Fruit fly (Drosophila melanogaster): Measurements from ENCODE around the gene CG31371.

DNA sequence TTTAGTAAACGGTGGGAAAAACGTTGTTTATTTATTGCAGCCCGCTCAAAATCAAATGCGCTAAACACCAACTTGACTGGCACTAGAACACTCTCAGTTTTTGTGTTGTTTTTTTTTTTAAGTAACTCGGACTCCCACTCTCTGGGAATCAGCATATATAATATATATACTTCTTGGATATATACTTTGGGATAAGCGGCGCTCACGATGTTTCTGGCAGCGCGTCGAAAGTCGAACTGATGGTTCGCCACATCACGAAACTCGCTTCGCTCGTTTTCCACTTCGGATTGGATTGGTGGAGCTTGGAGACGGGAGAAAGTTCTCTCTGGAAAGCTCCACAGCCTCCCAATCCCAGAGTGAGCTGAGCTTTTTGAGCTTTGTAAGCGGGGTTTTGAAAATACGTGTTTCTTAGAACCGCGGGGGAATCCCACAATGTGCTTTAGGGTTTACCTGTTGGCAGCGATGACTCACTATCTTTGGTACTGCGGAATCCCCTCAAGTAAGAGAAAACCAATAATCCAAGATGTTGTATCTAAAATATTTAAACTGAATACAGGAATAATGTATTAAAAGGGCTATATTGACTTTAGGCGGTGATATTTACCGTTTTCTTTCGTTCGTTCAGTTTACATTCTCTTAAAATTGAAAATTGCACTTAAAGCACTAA, 23.6 kb upstream of the CG31371 start, which contains the start of gene jdp:
- no peak for TF ChIP-seq unpg (GFP tag; optimal IDR thresholded peaks at IDR 0.05)
- no peak for TF ChIP-seq danr (GFP tag; IDR thresholded peaks at IDR 0.05)
- TF ChIP-seq bcd (GFP tag; optimal IDR thresholded peaks at IDR 0.05), result no peak
- no peak for TF ChIP-seq CG15011 (GFP tag; optimal IDR thresholded peaks at IDR 0.05)
- no peak for TF ChIP-seq Lpt (GFP tag; optimal IDR thresholded peaks at IDR 0.05)
- TF ChIP-seq nmo (GFP tag; optimal IDR thresholded peaks at IDR 0.05), result no peak
- no peak for TF ChIP-seq dm (GFP tag; optimal IDR thresholded peaks at IDR 0.05)
- TF ChIP-seq oc (tag; optimal IDR thresholded peaks at IDR 0.05), result no peak
- no peak for TF ChIP-seq CG18764 (GFP tag; optimal IDR thresholded peaks at IDR 0.05)

Data from whole organism, embryonic.